Worm (Caenorhabditis elegans) whole organism, L2 larva: ENCODE measurements around the gene clec-232.

Source experiments
- ceh-82 ChIP-seq: fragments of 150-350 bp; optimal IDR thresholded peaks from 2 replicates; lab custom pipeline; 2014; ENCODE audit warnings: missing biosample characterization, missing genetic modification characterization
- nhr-21 ChIP-seq: fragments of 150-350 bp; optimal IDR thresholded peaks from 2 replicates; lab custom pipeline; 2014; ENCODE audit warnings: missing biosample characterization, missing genetic modification characterization

DNA sequence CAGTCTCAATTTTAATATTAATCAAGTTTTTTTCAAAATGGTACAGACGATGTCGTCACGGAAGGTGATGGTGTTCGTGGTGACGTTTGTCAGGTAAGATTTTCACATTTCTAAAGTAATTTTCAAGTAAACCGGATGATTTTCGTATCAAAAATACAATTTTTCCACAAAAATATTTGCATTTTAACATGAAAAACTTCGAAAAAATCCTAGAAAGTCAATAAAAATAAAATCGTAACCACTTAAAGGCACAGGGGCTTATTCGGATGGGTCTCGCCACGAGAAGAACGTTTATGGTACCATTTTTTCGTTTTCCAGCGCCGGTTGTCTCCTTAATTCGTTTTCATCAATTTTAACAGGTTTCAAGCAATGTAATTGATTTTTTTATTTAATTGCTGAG is 48.4 kb downstream of the clec-232 start, which contains the start of gene T10C6.6:
- TF ChIP-seq ceh-82 (no peak), nhr-21 (no peak)
